Worm (Caenorhabditis elegans): ENCODE results near the gene ZK662.6.

Gene ZK662.6

DNA sequence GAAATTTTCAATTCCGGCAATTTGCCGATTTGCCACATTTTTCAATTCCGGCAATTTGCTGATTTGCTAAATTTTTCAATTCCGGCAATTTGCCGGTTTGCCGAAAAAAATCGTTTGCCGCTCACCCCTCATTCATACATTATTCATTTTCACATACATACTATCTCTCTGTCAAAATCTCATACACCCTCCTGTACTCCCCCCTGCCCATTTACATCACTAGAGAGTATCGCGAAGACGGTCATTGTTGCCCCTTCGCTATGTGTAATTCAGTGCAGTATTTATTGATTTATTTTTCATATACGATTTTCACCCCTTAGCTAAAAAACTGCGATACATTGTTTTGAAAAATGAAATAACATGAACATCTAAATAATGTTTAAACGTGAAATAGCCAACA is 18.0 kb downstream of the ZK662.6 start (continued):
- TF ChIP-seq egl-13 (tag; optimal IDR thresholded peaks at IDR 0.05): peak; percentile 35
- no peak for TF ChIP-seq egl-27 (tag; optimal IDR thresholded peaks at IDR 0.05)
- TF ChIP-seq snpc-4 (tag; optimal IDR thresholded peaks at IDR 0.05): peak; percentile 58
- TF ChIP-seq elt-2 (tag; optimal IDR thresholded peaks at IDR 0.05): peak; percentile 16
- peak; percentile 42 for TF ChIP-seq fkh-8 (tag; optimal IDR thresholded peaks at IDR 0.05)
- TF ChIP-seq isw-1 (GFP tag; IDR thresholded peaks at IDR 0.05): 0 out of 2 replicates have a peak, but pooled peaks have one; percentile 2
- TF ChIP-seq mef-2 (tag; optimal IDR thresholded peaks at IDR 0.05): no peak
- peak; percentile 36 for TF ChIP-seq nhr-237 (tag; optimal IDR thresholded peaks at IDR 0.05)
- peak; percentile 45 for TF ChIP-seq nhr-19 (GFP tag; conservative IDR thresholded peaks at IDR 0.05)
- TF ChIP-seq unc-30 (tag; optimal IDR thresholded peaks at IDR 0.05): no peak
- TF ChIP-seq zip-4 (GFP tag; optimal IDR thresholded peaks at IDR 0.05): peak; percentile 42
- TF ChIP-seq dsc-1 (tag; optimal IDR thresholded peaks at IDR 0.05): peak; percentile 74
- peak; percentile 44 for TF ChIP-seq swsn-7 (tag; optimal IDR thresholded peaks at IDR 0.05)
- peak; percentile 40 for TF ChIP-seq irx-1 (tag; optimal IDR thresholded peaks at IDR 0.05)
- TF ChIP-seq pqm-1 (tag; optimal IDR thresholded peaks at IDR 0.05): no peak
- TF ChIP-seq sptf-1 (tag; optimal IDR thresholded peaks at IDR 0.05): no peak
- peak; percentile 87 for TF ChIP-seq nhr-85 (tag)
- TF ChIP-seq lin-15B (tag; optimal IDR thresholded peaks at IDR 0.05): peak; percentile 52
- peak in 1 of 2 experiments; percentile 49 for TF ChIP-seq ztf-11 (tag; optimal IDR thresholded peaks at IDR 0.05)
- TF ChIP-seq nhr-71 (tag; optimal IDR thresholded peaks at IDR 0.05): peak; percentile 67
- no peak for TF ChIP-seq unc-98 (GFP tag; IDR thresholded peaks at IDR 0.05)
- TF ChIP-seq ceh-82 (tag; optimal IDR thresholded peaks at IDR 0.05): peak; percentile 45 to 75 (median 62)
- TF ChIP-seq lsy-2 (tag; optimal IDR thresholded peaks at IDR 0.05): peak; percentile 67 to 70
- peak; percentile 32 for TF ChIP-seq unc-130 (tag; optimal IDR thresholded peaks at IDR 0.05)
- no peak for TF ChIP-seq nhr-76 (tag; optimal IDR thresholded peaks at IDR 0.05)
- peak; percentile 45 for TF ChIP-seq fos-1 (tag; optimal IDR thresholded peaks at IDR 0.05)
- TF ChIP-seq tbx-2 (tag; optimal IDR thresholded peaks at IDR 0.05): peak; percentile 50
- no peak for TF ChIP-seq blmp-1 (tag; optimal IDR thresholded peaks at IDR 0.05)
- TF ChIP-seq ama-1 (optimal IDR thresholded peaks at IDR 0.05): no peak
- TF ChIP-seq ces-1 (GFP tag; optimal IDR thresholded peaks at IDR 0.05): no peak
- TF ChIP-seq fkh-10 (GFP tag; optimal IDR thresholded peaks at IDR 0.05): peak; percentile 77
- no peak for TF ChIP-seq ceh-88 (GFP tag; IDR thresholded peaks at IDR 0.05)
- peak; percentile 53; the same call in 1 of the 2 replicates for TF ChIP-seq mab-9 (GFP tag; IDR thresholded peaks at IDR 0.05)
- TF ChIP-seq ets-5 (GFP tag; IDR thresholded peaks at IDR 0.05): no peak
- TF ChIP-seq lin-35 (GFP tag; optimal IDR thresholded peaks at IDR 0.05): peak in 1 of 2 experiments; percentile 82
- peak; percentile 55 for TF ChIP-seq ztf-4 (tag; optimal IDR thresholded peaks at IDR 0.05)
- TF ChIP-seq mdl-1 (tag; optimal IDR thresholded peaks at IDR 0.05): peak in 1 of 2 experiments; percentile 35
- TF ChIP-seq efl-3 (GFP tag; optimal IDR thresholded peaks at IDR 0.05): no peak
- TF ChIP-seq C16A3.4 (tag; optimal IDR thresholded peaks at IDR 0.05): peak; percentile 87
- TF ChIP-seq nhr-20 (tag; optimal IDR thresholded peaks at IDR 0.05): peak; percentile 74
- TF ChIP-seq nhr-77 (tag; optimal IDR thresholded peaks at IDR 0.05): peak; percentile 69
- TF ChIP-seq hpl-2 (GFP tag; optimal IDR thresholded peaks at IDR 0.05): peak; percentile 77
- peak in 1 of 3 experiments; percentile 10 for TF ChIP-seq dpl-1 (GFP tag; optimal IDR thresholded peaks at IDR 0.05)
- TF ChIP-seq mep-1 (tag; optimal IDR thresholded peaks at IDR 0.05): peak; percentile 43
- no peak for TF ChIP-seq lir-3 (tag; optimal IDR thresholded peaks at IDR 0.05; ENCODE audit: poor library complexity)
- peak; percentile 77 for TF ChIP-seq nhr-11 (tag; optimal IDR thresholded peaks at IDR 0.05)
- peak; percentile 87 for TF ChIP-seq jun-1 (tag; optimal IDR thresholded peaks at IDR 0.05)
- TF ChIP-seq skn-1 (tag; optimal IDR thresholded peaks at IDR 0.05): peak; percentile 36
- TF ChIP-seq fkh-4 (tag; optimal IDR thresholded peaks at IDR 0.05; ENCODE audit: borderline replicate concordance): no peak
- no peak for TF ChIP-seq C34B4.2 (tag; optimal IDR thresholded peaks at IDR 0.05)
- TF ChIP-seq pax-3 (tag; optimal IDR thresholded peaks at IDR 0.05): no peak
- TF ChIP-seq grh-1 (GFP tag; IDR thresholded peaks at IDR 0.05): no peak
- no peak for TF ChIP-seq Y116A8C.19 (tag; optimal IDR thresholded peaks at IDR 0.05; ENCODE audit: borderline replicate concordance)
- peak; percentile 56 for TF ChIP-seq rnt-1 (tag; optimal IDR thresholded peaks at IDR 0.05)

All from whole organism, L1 larva.